Worm (Caenorhabditis elegans) whole organism, mixed stage, embryonic: Measurements from ENCODE around the gene nhr-211.

Experiments used
- M03D4.4 ChIP-seq: sonication (generic microtip); optimal IDR thresholded peaks from 2 replicates; lab custom pipeline; 2017; ENCODE audit warnings: mild to moderate bottlenecking, missing genetic modification characterization, missing compliant biosample characterization
- bed-3 ChIP-seq: fragments of 200-800 bp; sonication (Bioruptor generic); optimal IDR thresholded peaks from 3 replicates; lab custom pipeline; 2018; ENCODE audit warnings: mild to moderate bottlenecking, missing genetic modification characterization, moderate library complexity, missing compliant biosample characterization
- blmp-1 ChIP-seq: fragments of 150-350 bp; optimal IDR thresholded peaks from 2 replicates; lab custom pipeline; 2014; ENCODE audit warnings: missing biosample characterization, missing genetic modification characterization
- ceh-39 ChIP-seq: fragments of 150-350 bp; optimal IDR thresholded peaks from 2 replicates; lab custom pipeline; 2014; ENCODE audit warnings: missing biosample characterization, missing genetic modification characterization
- ceh-83 ChIP-seq: fragments of 200-800 bp; sonication (Bioruptor generic); optimal IDR thresholded peaks from 2 replicates; lab custom pipeline; 2018; ENCODE audit warnings: mild to moderate bottlenecking, missing genetic modification characterization, missing compliant biosample characterization
- cnd-1 ChIP-seq: fragments of 200-800 bp; sonication (Bioruptor generic); optimal IDR thresholded peaks from 2 replicates; lab custom pipeline; 2018; ENCODE audit warnings: mild to moderate bottlenecking, missing genetic modification characterization, missing compliant biosample characterization
- drap-1 ChIP-seq: fragments of 200-800 bp; sonication (Bioruptor generic); optimal IDR thresholded peaks from 3 replicates; lab custom pipeline; 2018; ENCODE audit warnings: mild to moderate bottlenecking, missing genetic modification characterization, missing compliant biosample characterization
- elt-3 ChIP-seq: fragments of 150-350 bp; optimal IDR thresholded peaks from 2 replicates; lab custom pipeline; 2014; ENCODE audit warnings: missing biosample characterization, missing genetic modification characterization
- flh-1 ChIP-seq: fragments of 200-800 bp; sonication (Bioruptor generic); optimal IDR thresholded peaks from 2 replicates; lab custom pipeline; 2018; ENCODE audit warnings: mild to moderate bottlenecking, missing genetic modification characterization, moderate library complexity, missing compliant biosample characterization
- ham-2 ChIP-seq: fragments of 200-800 bp; sonication (Bioruptor generic); optimal IDR thresholded peaks from 2 replicates; lab custom pipeline; 2018; ENCODE audit warnings: mild to moderate bottlenecking, missing genetic modification characterization, missing compliant biosample characterization
- lin-13 ChIP-seq: fragments of 150-350 bp; optimal IDR thresholded peaks from 2 replicates; lab custom pipeline; 2014; ENCODE audit warnings: missing biosample characterization, missing genetic modification characterization
- mab-5 ChIP-seq: fragments of 150-350 bp; optimal IDR thresholded peaks from 2 replicates; lab custom pipeline; 2014; ENCODE audit warnings: missing biosample characterization, missing genetic modification characterization
- mep-1 ChIP-seq: fragments of 150-350 bp; optimal IDR thresholded peaks from 2 replicates; lab custom pipeline; 2017; ENCODE audit warnings: missing biosample characterization, missing genetic modification reagents, missing genetic modification characterization, inconsistent platforms
- mls-2 ChIP-seq: sonication (generic microtip); optimal IDR thresholded peaks from 2 replicates; lab custom pipeline; 2016; ENCODE audit warnings: mild to moderate bottlenecking, missing genetic modification characterization, moderate library complexity, missing compliant biosample characterization
- nhr-12 ChIP-seq: fragments of 150-350 bp; optimal IDR thresholded peaks from 2 replicates; lab custom pipeline; 2014; ENCODE audit warnings: missing biosample characterization, missing genetic modification characterization
- nhr-2 ChIP-seq: fragments of 150-350 bp; optimal IDR thresholded peaks from 2 replicates; lab custom pipeline; 2014; ENCODE audit warnings: missing biosample characterization, missing genetic modification characterization
- nhr-237 ChIP-seq: fragments of 150-350 bp; optimal IDR thresholded peaks from 2 replicates; lab custom pipeline; 2014; ENCODE audit warnings: missing biosample characterization, missing genetic modification characterization
- nhr-28 ChIP-seq: fragments of 150-350 bp; optimal IDR thresholded peaks from 2 replicates; lab custom pipeline; 2014; ENCODE audit warnings: missing biosample characterization, missing genetic modification characterization
- nhr-76 ChIP-seq: sonication (generic microtip); optimal IDR thresholded peaks from 2 replicates; lab custom pipeline; 2017; ENCODE audit warnings: missing biosample characterization, missing genetic modification characterization
- pha-4 ChIP-seq: fragments of 150-350 bp; optimal IDR thresholded peaks from 2 replicates; lab custom pipeline; 2018; ENCODE audit warnings: missing biosample characterization, missing genetic modification reagents, missing genetic modification characterization
- snpc-4 ChIP-seq: fragments of 150-350 bp; optimal IDR thresholded peaks from 2 replicates; lab custom pipeline; 2014; ENCODE audit warnings: missing biosample characterization, missing genetic modification characterization
- sptf-1 ChIP-seq: sonication (generic microtip); optimal IDR thresholded peaks from 2 replicates; lab custom pipeline; 2017; ENCODE audit warnings: mild to moderate bottlenecking, missing genetic modification characterization, moderate library complexity, missing compliant biosample characterization
- tbx-8 ChIP-seq: fragments of 200-800 bp; sonication (Bioruptor generic); optimal IDR thresholded peaks from 2 replicates; lab custom pipeline; 2018; ENCODE audit warnings: mild to moderate bottlenecking, missing genetic modification characterization, moderate library complexity, missing compliant biosample characterization
- unc-120 ChIP-seq: sonication (generic microtip); optimal IDR thresholded peaks from 2 replicates; lab custom pipeline; 2017; ENCODE audit warnings: missing genetic modification characterization, missing compliant biosample characterization; ENCODE audit not compliant: poor library complexity, severe bottlenecking
- unc-39 ChIP-seq: fragments of 150-350 bp; optimal IDR thresholded peaks from 2 replicates; lab custom pipeline; 2014; ENCODE audit warnings: missing biosample characterization, missing genetic modification characterization
- unc-62 ChIP-seq: fragments of 150-350 bp; optimal IDR thresholded peaks from 2 replicates; lab custom pipeline; 2014; ENCODE audit warnings: missing biosample characterization, missing genetic modification reagents, missing genetic modification characterization
- zip-8 ChIP-seq: fragments of 150-350 bp; optimal IDR thresholded peaks from 2 replicates; lab custom pipeline; 2014; ENCODE audit warnings: missing biosample characterization, missing genetic modification characterization
- ztf-11 ChIP-seq: fragments of 150-350 bp; optimal IDR thresholded peaks from 2 replicates; lab custom pipeline; 2014; ENCODE audit warnings: missing biosample characterization, missing genetic modification characterization

Gene nhr-211

DNA sequence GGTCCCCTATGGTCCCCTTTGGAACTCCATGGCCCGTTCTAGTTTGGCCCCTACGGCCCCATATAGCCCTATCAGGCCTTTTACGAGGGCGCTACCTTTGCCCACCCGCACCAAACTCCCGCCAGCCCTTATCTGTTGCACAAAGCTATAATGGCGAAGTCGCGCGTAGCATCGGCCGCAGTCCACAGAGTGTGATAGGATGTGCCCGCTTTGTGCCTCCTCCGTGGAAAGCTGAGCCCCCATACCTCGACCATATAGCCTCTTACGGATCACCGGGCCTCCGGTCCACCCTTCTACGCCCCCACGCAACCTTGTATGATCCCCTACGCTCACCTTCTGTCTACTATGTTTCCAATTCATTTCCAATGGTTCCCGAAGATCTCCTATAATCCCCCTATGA lies 39.8 kb upstream of the nhr-211 start:
- TF ChIP-seq bed-3 (GFP tag; lab: Kevin White, UChicago) (no peak), unc-120 (no peak), tbx-8 (GFP tag; lab: Kevin White, UChicago) (no peak), zip-8 (no peak), nhr-76 (tag; lab: Kevin White, UChicago) (no peak), nhr-2 (tag; lab: Kevin White, UChicago) (no peak), ham-2 (no peak), mab-5 (tag; lab: Kevin White, UChicago) (no peak), unc-62 (no peak), flh-1 (GFP tag; lab: Kevin White, UChicago) (no peak), snpc-4 (tag; lab: Kevin White, UChicago) (no peak), blmp-1 (tag; lab: Kevin White, UChicago) (no peak)

- TF ChIP-seq unc-120 (no peak), nhr-12 (tag; lab: Kevin White, UChicago) (no peak), nhr-28 (tag; lab: Kevin White, UChicago) (no peak), mls-2 (tag; lab: Kevin White, UChicago) (no peak), lin-13 (tag; lab: Kevin White, UChicago) (no peak), ceh-83 (GFP tag; lab: Kevin White, UChicago) (no peak), drap-1 (GFP tag; lab: Kevin White, UChicago) (no peak), nhr-237 (tag; lab: Kevin White, UChicago) (no peak), ztf-11 (no peak), bed-3 (GFP tag; lab: Kevin White, UChicago) (no peak), flh-1 (GFP tag; lab: Kevin White, UChicago) (no peak), unc-39 (tag; lab: Kevin White, UChicago) (no peak), M03D4.4 (tag; lab: Kevin White, UChicago) (no peak), unc-62 (no peak), ceh-39 (tag; lab: Kevin White, UChicago) (no peak), cnd-1 (tag; lab: Kevin White, UChicago) (no peak), pha-4 (tag; lab: Kevin White, UChicago) (no peak), elt-3 (tag; lab: Kevin White, UChicago) (no peak), nhr-76 (tag; lab: Kevin White, UChicago) (no peak), mab-5 (tag; lab: Kevin White, UChicago) (no peak)
Measured at ce11 chrV:449130-449529, 37.7 kb upstream of the nhr-211 start, which contains the start of gene srh-35. srh-35 (minus strand) TSS chrV:449230.

DNA sequence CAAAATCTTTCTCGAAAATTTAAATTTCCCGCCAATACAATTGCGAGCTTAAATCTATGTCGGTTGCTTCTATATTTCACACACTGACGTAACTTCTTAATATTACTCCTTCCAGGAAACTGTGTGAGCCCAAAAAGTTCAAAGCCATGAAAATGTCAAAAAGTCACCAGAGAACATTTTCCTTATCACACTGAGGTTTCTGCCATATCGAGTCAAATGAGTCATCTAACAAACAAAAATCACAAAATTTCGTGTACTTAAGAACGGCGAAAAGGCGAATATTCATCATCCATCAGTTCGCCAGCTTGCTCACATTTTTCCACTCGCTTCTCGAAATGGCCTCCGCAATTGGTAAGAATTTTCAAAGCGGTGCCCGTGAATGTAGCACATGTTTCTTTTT lies 37.1 kb upstream of the nhr-211 start, which contains the start of gene M02H5.8:
Gene M02H5.8, plus strand, starts transcription at position 297 of the 400 bp plus-strand sequence.
- TF ChIP-seq mab-5 (tag; lab: Kevin White, UChicago) (no peak), unc-39 (tag; lab: Kevin White, UChicago) (no peak)

DNA sequence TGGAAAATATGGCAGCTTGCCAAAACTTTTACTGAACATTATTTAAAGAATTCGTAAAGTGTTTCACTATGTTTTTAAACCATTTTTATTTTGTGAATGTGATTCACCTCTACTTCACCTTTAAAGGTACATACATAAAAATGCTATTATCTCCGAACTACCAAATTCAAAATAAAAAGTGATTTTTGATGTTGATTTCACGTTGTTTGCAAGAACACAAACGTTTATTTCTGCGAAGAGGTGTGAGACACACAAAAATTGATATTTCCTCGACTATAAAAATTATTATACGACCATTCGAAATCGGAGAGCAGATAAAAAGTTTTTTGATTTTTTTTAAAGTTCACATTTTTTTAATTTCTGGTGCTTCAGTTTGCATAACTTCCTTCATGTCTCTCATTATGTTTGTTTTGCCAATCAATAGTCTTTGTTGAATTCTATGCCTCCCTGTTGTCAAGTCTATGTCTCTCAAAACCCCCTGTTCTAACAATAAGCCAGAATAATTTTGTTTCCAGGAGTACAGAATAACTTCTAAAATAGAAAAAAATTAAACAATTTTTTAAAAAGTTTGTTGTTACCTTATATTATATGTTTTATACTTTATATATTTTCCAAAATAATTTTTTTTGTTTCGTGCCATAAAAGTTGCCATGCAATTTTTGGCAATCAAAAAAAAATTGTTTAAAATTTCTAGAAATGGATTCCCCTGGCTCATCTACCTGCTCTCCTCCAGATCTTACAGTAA lies 35.9 kb upstream of the nhr-211 start, which contains the start of gene nhr-123:
Gene nhr-123, plus strand, starts transcription at position 695 of the 745 bp plus-strand sequence.
- TF ChIP-seq nhr-12 (tag; lab: Kevin White, UChicago) (no peak), drap-1 (GFP tag; lab: Kevin White, UChicago) (no peak), mab-5 (tag; lab: Kevin White, UChicago) (no peak), blmp-1 (tag; lab: Kevin White, UChicago) (no peak), nhr-76 (tag; lab: Kevin White, UChicago) (no peak), elt-3 (tag; lab: Kevin White, UChicago) (no peak), M03D4.4 (tag; lab: Kevin White, UChicago) (no peak), lin-13 (tag; lab: Kevin White, UChicago) (no peak), nhr-2 (tag; lab: Kevin White, UChicago) (no peak), nhr-28 (tag; lab: Kevin White, UChicago) (no peak), unc-120 (no peak), cnd-1 (tag; lab: Kevin White, UChicago) (no peak), ceh-39 (tag; lab: Kevin White, UChicago) (no peak), nhr-237 (tag; lab: Kevin White, UChicago) (no peak), snpc-4 (tag; lab: Kevin White, UChicago) (no peak), ztf-11 (no peak), tbx-8 (GFP tag; lab: Kevin White, UChicago) (no peak), sptf-1 (tag; lab: Kevin White, UChicago) (no peak), flh-1 (GFP tag; lab: Kevin White, UChicago) (no peak), ceh-83 (GFP tag; lab: Kevin White, UChicago) (no peak)

DNA sequence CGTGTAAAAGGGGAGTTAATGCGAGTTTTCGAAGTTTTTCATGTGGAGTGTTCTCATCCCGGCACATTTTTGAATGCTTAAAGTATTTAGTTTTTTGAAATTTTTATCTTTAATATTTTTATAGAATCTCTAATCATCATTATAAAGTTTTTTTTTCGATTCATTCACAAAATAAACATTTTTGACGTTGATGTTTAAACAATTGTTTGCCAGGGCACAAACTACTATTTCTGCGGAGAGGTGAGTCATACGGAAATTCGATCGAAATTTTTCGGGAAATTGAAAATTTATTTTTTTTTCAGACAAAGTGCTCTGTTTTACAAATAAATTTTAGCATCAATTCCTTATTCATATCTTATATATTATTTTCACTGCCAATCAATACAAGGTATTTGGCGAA lies 33.2 kb upstream of the nhr-211 start, which contains the start of gene nhr-98:
Gene nhr-98, plus strand, starts transcription at position 301 of the 400 bp plus-strand sequence.
- no peak for TF ChIP-seq mep-1 (tag; lab: Kevin White, UChicago)
